Worm (Caenorhabditis elegans) whole organism, young adult: ENCODE results near the gene F58F12.12.

Experiments used
- B0035.1 ChIP-seq: sonication (generic microtip); optimal IDR thresholded peaks from 2 replicates; lab custom pipeline; 2016; ENCODE audit warnings: missing genetic modification characterization, mild to moderate bottlenecking, missing compliant biosample characterization, missing genotype, missing genetic modification reagents
- D2030.7 ChIP-seq: fragments of 200-800 bp; sonication (Bioruptor generic); IDR thresholded peaks from 2 replicates; pipeline ENCODE4 v1.3.6; 2022; ENCODE audit warnings: missing genetic modification reagents, missing genetic modification characterization, missing compliant biosample characterization
- F22D6.2 ChIP-seq: sonication (generic microtip); optimal IDR thresholded peaks from 2 replicates; lab custom pipeline; 2016; ENCODE audit warnings: mild to moderate bottlenecking, missing genetic modification characterization, missing compliant biosample characterization
- F39B2.1 ChIP-seq: fragments of 200-800 bp; sonication (Bioruptor generic); IDR thresholded peaks from 2 replicates; pipeline ENCODE4 v1.3.6; 2022; ENCODE audit warnings: missing genetic modification reagents, missing genetic modification characterization, missing compliant biosample characterization
- F49E8.2 ChIP-seq: sonication (generic microtip); optimal IDR thresholded peaks from 3 replicates; lab custom pipeline; 2017; ENCODE audit warnings: missing genetic modification characterization, mild to moderate bottlenecking, missing compliant biosample characterization, antibody characterized with exemption, moderate library complexity; ENCODE audit not compliant: insufficient read depth
- Y56A3A.18 ChIP-seq: fragments of 200-800 bp; sonication (Bioruptor generic); IDR thresholded peaks from 2 replicates; pipeline ENCODE4 v1.3.6; 2022; ENCODE audit warnings: missing genetic modification reagents, missing genetic modification characterization, missing compliant biosample characterization
- Y79H2A.3 ChIP-seq: fragments of 200-800 bp; sonication (Bioruptor generic); conservative IDR thresholded peaks from 2 replicates; pipeline ENCODE4 v1.3.6; 2022; ENCODE audit warnings: missing genetic modification reagents, missing genetic modification characterization, missing compliant biosample characterization
- ama-1 ChIP-seq, 3 experiments: fragments of 150-350 bp in 1 of 3; sonication (generic microtip) in 2 of 3; optimal IDR thresholded peaks; 2 replicates each; lab custom pipeline; 2014 to 2018; ENCODE audit warnings: missing biosample characterization in 2 of 3, missing genetic modification characterization in 2 of 3, missing genetic modification reagents in 2 of 3
- aptf-3 ChIP-seq: fragments of 200-800 bp; sonication (Bioruptor generic); IDR thresholded peaks from 2 replicates; pipeline ENCODE4 v1.3.6; 2022; ENCODE audit warnings: missing genetic modification characterization, missing compliant biosample characterization
- atf-7 ChIP-seq: sonication (generic microtip); optimal IDR thresholded peaks from 2 replicates; lab custom pipeline; 2017; ENCODE audit warnings: mild to moderate bottlenecking, missing genetic modification characterization, missing compliant biosample characterization
- athp-1 ChIP-seq: sonication (generic microtip); optimal IDR thresholded peaks from 2 replicates; lab custom pipeline; 2017; ENCODE audit warnings: mild to moderate bottlenecking, missing genetic modification characterization, missing compliant biosample characterization
- cebp-1 ChIP-seq, 2 experiments: fragments of 200-800 bp in 1 of 2; sonication (Bioruptor generic) in 1 of 2; sonication (generic microtip) in 1 of 2; IDR thresholded peaks in 1 of 2; optimal IDR thresholded peaks in 1 of 2; 2 replicates each; pipeline versions ENCODE4 v1.3.6 to Lab custom; 2017 to 2022; ENCODE audit warnings: missing compliant biosample characterization in 2 of 2, missing genetic modification characterization in 2 of 2, mild to moderate bottlenecking in 1 of 2, missing genetic modification reagents in 1 of 2, moderate library complexity in 1 of 2
- ceh-58 ChIP-seq: fragments of 200-800 bp; sonication (Bioruptor generic); IDR thresholded peaks from 2 replicates; pipeline ENCODE4 v1.3.6; 2022; ENCODE audit warnings: missing genetic modification characterization, missing compliant biosample characterization
- ceh-91 ChIP-seq: fragments of 200-800 bp; sonication (Bioruptor generic); IDR thresholded peaks from 2 replicates; pipeline ENCODE4 v1.3.6; 2022; ENCODE audit warnings: missing genetic modification reagents, missing genetic modification characterization, missing compliant biosample characterization
- dox-1 ChIP-seq: fragments of 200-800 bp; sonication (Bioruptor generic); IDR thresholded peaks from 2 replicates; pipeline ENCODE4 v1.3.6; 2022; ENCODE audit warnings: missing genetic modification reagents, missing genetic modification characterization, missing compliant biosample characterization
- efl-1 ChIP-seq: fragments of 150-350 bp; optimal IDR thresholded peaks from 2 replicates; lab custom pipeline; 2014; ENCODE audit warnings: missing biosample characterization, missing genetic modification reagents, missing genetic modification characterization
- egl-44 ChIP-seq: fragments of 200-800 bp; sonication (Bioruptor generic); IDR thresholded peaks from 2 replicates; pipeline ENCODE4 v1.3.6; 2022; ENCODE audit warnings: missing genetic modification reagents, missing genetic modification characterization, missing compliant biosample characterization
- egrh-3 ChIP-seq: fragments of 200-800 bp; sonication (Bioruptor generic); IDR thresholded peaks from 2 replicates; pipeline ENCODE4 v1.3.6; 2022; ENCODE audit warnings: missing genetic modification reagents, missing genetic modification characterization, missing compliant biosample characterization
- ekl-4 ChIP-seq: fragments of 200-800 bp; sonication (Bioruptor generic); IDR thresholded peaks from 2 replicates; pipeline ENCODE4 v1.3.6; 2022; ENCODE audit warnings: missing genetic modification reagents, missing genetic modification characterization, missing compliant biosample characterization
- ets-4 ChIP-seq: fragments of 200-800 bp; sonication (Bioruptor generic); optimal IDR thresholded peaks from 2 replicates; lab custom pipeline; 2018; ENCODE audit warnings: mild to moderate bottlenecking, missing genetic modification characterization, missing compliant biosample characterization
- hmg-1.2 ChIP-seq: fragments of 200-800 bp; sonication (Bioruptor generic); IDR thresholded peaks from 2 replicates; pipeline ENCODE4 v1.3.6; 2022; ENCODE audit warnings: missing genetic modification reagents, missing genetic modification characterization, missing compliant biosample characterization
- hmg-20 ChIP-seq: fragments of 200-800 bp; sonication (Bioruptor generic); IDR thresholded peaks from 2 replicates; pipeline ENCODE4 v1.3.6; 2022; ENCODE audit warnings: missing genetic modification reagents, missing genetic modification characterization, missing compliant biosample characterization
- hsf-1 ChIP-seq: fragments of 200-800 bp; sonication (Bioruptor generic); IDR thresholded peaks from 2 replicates; pipeline ENCODE4 v1.3.6; 2022; ENCODE audit warnings: missing genetic modification reagents, missing genetic modification characterization, missing compliant biosample characterization
- lag-1 ChIP-seq: fragments of 200-800 bp; sonication (Bioruptor generic); IDR thresholded peaks from 2 replicates; pipeline ENCODE4 v1.3.6; 2022; ENCODE audit warnings: missing genetic modification reagents, missing genetic modification characterization, missing compliant biosample characterization
- let-607 ChIP-seq, 2 experiments: fragments of 200-800 bp in 1 of 2; sonication (Bioruptor generic) in 1 of 2; sonication (generic microtip) in 1 of 2; optimal IDR thresholded peaks; 2 replicates each; lab custom pipeline; 2016 to 2018; ENCODE audit warnings: mild to moderate bottlenecking in 2 of 2, missing compliant biosample characterization in 2 of 2, missing genetic modification characterization in 2 of 2, moderate library complexity in 2 of 2, missing genotype in 1 of 2
- lin-40 ChIP-seq: sonication (generic microtip); optimal IDR thresholded peaks from 2 replicates; lab custom pipeline; 2016; ENCODE audit warnings: missing genetic modification characterization, mild to moderate bottlenecking, missing compliant biosample characterization, missing genotype, missing genetic modification reagents
- lin-54 ChIP-seq: fragments of 200-800 bp; sonication (Bioruptor generic); optimal IDR thresholded peaks from 2 replicates; lab custom pipeline; 2018; ENCODE audit warnings: mild to moderate bottlenecking, missing genetic modification characterization, missing compliant biosample characterization
- lir-1 ChIP-seq: fragments of 200-800 bp; sonication (Bioruptor generic); conservative IDR thresholded peaks from 2 replicates; pipeline ENCODE4 v1.3.6; 2022; ENCODE audit warnings: missing genetic modification reagents, missing genetic modification characterization, missing compliant biosample characterization
- lsy-27 ChIP-seq: sonication (generic microtip); optimal IDR thresholded peaks from 2 replicates; lab custom pipeline; 2017; ENCODE audit warnings: missing genetic modification characterization, mild to moderate bottlenecking, missing compliant biosample characterization, antibody characterized with exemption, missing genotype, borderline replicate concordance; ENCODE audit not compliant: insufficient read depth
- madf-3 ChIP-seq: fragments of 200-800 bp; sonication (Bioruptor generic); IDR thresholded peaks from 2 replicates; pipeline ENCODE4 v1.3.6; 2022; ENCODE audit warnings: missing genetic modification reagents, missing genetic modification characterization, missing compliant biosample characterization
- madf-8 ChIP-seq: fragments of 200-800 bp; sonication (Bioruptor generic); conservative IDR thresholded peaks from 2 replicates; pipeline ENCODE4 v1.3.6; 2022; ENCODE audit warnings: missing genetic modification reagents, missing genetic modification characterization, missing compliant biosample characterization
- mcd-1 ChIP-seq: fragments of 200-800 bp; sonication (Bioruptor generic); IDR thresholded peaks from 2 replicates; pipeline ENCODE4 v1.3.6; 2022; ENCODE audit warnings: missing genetic modification reagents, missing genetic modification characterization, missing compliant biosample characterization
- mxl-1 ChIP-seq: sonication (generic microtip); optimal IDR thresholded peaks from 2 replicates; lab custom pipeline; 2016; ENCODE audit warnings: missing genetic modification characterization, missing compliant biosample characterization
- nfya-2 ChIP-seq: fragments of 200-800 bp; sonication (Bioruptor generic); IDR thresholded peaks from 2 replicates; pipeline ENCODE4 v1.3.6; 2022; ENCODE audit warnings: missing genetic modification reagents, missing genetic modification characterization, missing compliant biosample characterization
- nhr-80 ChIP-seq: sonication (generic microtip); optimal IDR thresholded peaks from 2 replicates; lab custom pipeline; 2016; ENCODE audit warnings: missing genetic modification characterization, missing compliant biosample characterization
- rcor-1 ChIP-seq: fragments of 200-800 bp; sonication (Bioruptor generic); IDR thresholded peaks from 2 replicates; pipeline ENCODE4 v1.3.6; 2022; ENCODE audit warnings: missing genetic modification reagents, missing genetic modification characterization, missing compliant biosample characterization
- rec-8 ChIP-seq, 2 experiments: sonication (generic microtip); optimal IDR thresholded peaks; 2 replicates each; lab custom pipeline; 2016; ENCODE audit warnings: mild to moderate bottlenecking in 2 of 2, missing genetic modification characterization in 2 of 2, missing genetic modification reagents in 2 of 2, missing genotype in 2 of 2, missing biosample characterization in 1 of 2, missing compliant biosample characterization in 1 of 2, moderate library complexity in 1 of 2
- rpc-1 ChIP-seq, 2 experiments: fragments of 150-350 bp in 1 of 2; sonication (generic microtip) in 1 of 2; optimal IDR thresholded peaks; 2 replicates each; lab custom pipeline; 2014 to 2018; ENCODE audit warnings: missing biosample characterization in 1 of 2, missing genetic modification characterization in 1 of 2, missing genetic modification reagents in 1 of 2, missing genotype in 1 of 2
- tlf-1 ChIP-seq: fragments of 200-800 bp; sonication (Bioruptor generic); optimal IDR thresholded peaks from 2 replicates; lab custom pipeline; 2018; ENCODE audit warnings: mild to moderate bottlenecking, missing genetic modification characterization, missing compliant biosample characterization
- unc-62 ChIP-seq: fragments of 150-350 bp; optimal IDR thresholded peaks from 2 replicates; lab custom pipeline; 2014; ENCODE audit warnings: missing biosample characterization, missing genetic modification reagents, missing genetic modification characterization
- zfh-2 ChIP-seq: fragments of 200-800 bp; sonication (Bioruptor generic); conservative IDR thresholded peaks from 2 replicates; pipeline ENCODE4 v1.3.6; 2022; ENCODE audit warnings: missing genetic modification reagents, missing genetic modification characterization, missing compliant biosample characterization
- ztf-28 ChIP-seq: fragments of 200-800 bp; sonication (Bioruptor generic); IDR thresholded peaks from 2 replicates; pipeline ENCODE4 v1.3.6; 2022; ENCODE audit warnings: missing genetic modification reagents, missing genetic modification characterization, missing compliant biosample characterization
- ztf-6 ChIP-seq: fragments of 200-800 bp; sonication (Bioruptor generic); IDR thresholded peaks from 2 replicates; pipeline ENCODE4 v1.3.6; 2022; ENCODE audit warnings: missing genetic modification reagents, missing genetic modification characterization, missing compliant biosample characterization

F58F12.12 gene

ce11 chrII:6410181-6410580, 29.2 kb downstream of the F58F12.12 start, which contains the start of gene T25D10.4:
TSS of gene T25D10.4 (minus strand) at chrII:6410281.
- TF ChIP-seq Y56A3A.18 (GFP tag; lab: Robert Waterston, UW) (no peak), F22D6.2 (no peak), let-607 (tag; optimal IDR thresholded peaks at IDR 0.05; lab: Kevin White, UChicago) (no peak), nhr-80 (tag; lab: Kevin White, UChicago) (no peak), lsy-27 (no peak), ama-1 (optimal IDR thresholded peaks at IDR 0.05; lab: Kevin White, UChicago) (no peak), ama-1 (GFP tag; optimal IDR thresholded peaks at IDR 0.05; lab: Kevin White, UChicago) (no peak), ztf-28 (GFP tag; lab: Robert Waterston, UW) (no peak), hmg-20 (GFP tag; lab: Robert Waterston, UW) (no peak), aptf-3 (GFP tag; lab: Robert Waterston, UW) (no peak), rec-8 (tag; optimal IDR thresholded peaks at IDR 0.05; lab: Kevin White, UChicago) (no peak), efl-1 (GFP tag; lab: Kevin White, UChicago) (no peak), ztf-6 (GFP tag; lab: Robert Waterston, UW) (no peak), lir-1 (GFP tag; lab: Robert Waterston, UW) (no peak), F39B2.1 (no peak), atf-7 (tag; lab: Kevin White, UChicago) (no peak), ekl-4 (GFP tag; lab: Robert Waterston, UW) (no peak), D2030.7 (GFP tag; lab: Robert Waterston, UW) (no peak)

DNA sequence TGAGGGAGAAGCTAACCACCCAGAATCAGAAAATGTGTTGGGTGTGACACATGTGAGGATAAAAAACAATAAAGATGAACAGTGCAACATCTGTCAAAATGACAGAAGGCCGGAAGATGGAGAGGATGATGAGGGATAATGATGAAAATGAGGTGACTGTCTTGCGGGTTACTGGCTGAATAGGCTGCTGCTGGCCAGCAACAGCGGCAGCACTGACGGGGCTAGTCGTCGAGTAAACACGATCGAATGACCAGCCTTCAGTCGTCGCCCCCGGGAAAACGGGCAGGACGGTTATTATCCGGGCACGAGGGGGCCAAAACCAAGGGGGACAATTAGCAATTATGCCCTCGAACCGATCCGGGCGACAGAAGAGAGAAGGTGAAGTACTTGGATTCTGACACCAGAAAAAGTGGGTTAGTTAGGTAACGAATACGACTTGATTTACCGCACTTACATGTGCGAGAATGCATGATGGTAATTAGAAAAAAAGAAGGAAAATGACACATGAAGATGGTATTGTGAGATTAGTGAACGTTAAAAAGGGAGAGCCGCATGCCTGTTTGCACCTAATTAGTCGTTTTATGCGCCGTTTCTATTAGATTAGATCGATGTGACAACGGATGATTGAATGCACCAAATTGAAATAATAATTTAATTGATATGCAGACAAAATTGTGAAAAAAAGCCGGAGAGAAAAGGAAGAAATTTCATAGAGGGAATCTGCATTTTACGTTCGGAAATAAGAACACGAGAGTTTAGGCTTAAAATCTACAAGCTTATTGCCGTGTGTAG, 30.9 kb downstream of the F58F12.12 start:
- TF ChIP-seq ceh-91 (no peak), egrh-3 (GFP tag; lab: Robert Waterston, UW) (0 out of 2 replicates have a peak, but pooled peaks have one; percentile 11), rpc-1 (optimal IDR thresholded peaks at IDR 0.05; lab: Kevin White, UChicago) (no peak), rpc-1 (tag; optimal IDR thresholded peaks at IDR 0.05; lab: Kevin White, UChicago) (no peak), zfh-2 (GFP tag; lab: Robert Waterston, UW) (peak; percentile 72), mcd-1 (GFP tag; lab: Robert Waterston, UW) (no peak), lsy-27 (no peak), Y56A3A.18 (GFP tag; lab: Robert Waterston, UW) (no peak), nfya-2 (GFP tag; lab: Robert Waterston, UW) (no peak), lin-54 (no peak), mxl-1 (no peak), hmg-1.2 (no peak)

ce11 chrII:6413788-6414187, 32.8 kb downstream of the F58F12.12 start:
- TF ChIP-seq madf-3 (no peak), hsf-1 (GFP tag; lab: Robert Waterston, UW) (no peak), lin-40 (tag; lab: Kevin White, UChicago) (peak; percentile 12), egl-44 (GFP tag; lab: Robert Waterston, UW) (peak; percentile 26; the same call in 1 of the 2 replicates), cebp-1 (GFP tag; IDR thresholded peaks at IDR 0.05; lab: Robert Waterston, UW) (no peak), cebp-1 (tag; optimal IDR thresholded peaks at IDR 0.05; lab: Kevin White, UChicago) (peak; percentile 16), rcor-1 (GFP tag; lab: Robert Waterston, UW) (no peak), tlf-1 (GFP tag; lab: Kevin White, UChicago) (no peak), B0035.1 (tag; lab: Kevin White, UChicago) (no peak), aptf-3 (GFP tag; lab: Robert Waterston, UW) (no peak), Y79H2A.3 (GFP tag; lab: Robert Waterston, UW) (no peak), unc-62 (GFP tag; lab: Kevin White, UChicago) (peak; percentile 33), F49E8.2 (tag; lab: Kevin White, UChicago) (no peak), dox-1 (GFP tag; lab: Robert Waterston, UW) (peak; percentile 31; the same call in 1 of the 2 replicates), ceh-58 (GFP tag; lab: Robert Waterston, UW) (no peak), lag-1 (GFP tag; lab: Robert Waterston, UW) (no peak), madf-8 (GFP tag; lab: Robert Waterston, UW) (no peak), athp-1 (no peak), atf-7 (tag; lab: Kevin White, UChicago) (no peak), let-607 (tag; optimal IDR thresholded peaks at IDR 0.05; lab: Kevin White, UChicago) (peak in 1 of 2 experiments; percentile 24), ets-4 (GFP tag; lab: Kevin White, UChicago) (peak; percentile 53), nhr-80 (tag; lab: Kevin White, UChicago) (peak; percentile 90)
